Fruit fly (Drosophila melanogaster) Kc167 (cell line): ENCODE results near the gene CG46312.

Source experiments
- Myc ChIP-seq: fragments of >200 bp; optimal IDR thresholded peaks from 2 replicates; lab custom pipeline; 2017; ENCODE audit warnings: missing external identifiers
- Sin3A ChIP-seq: fragments of >200 bp; optimal IDR thresholded peaks from 2 replicates; lab custom pipeline; 2018; ENCODE audit warnings: missing external identifiers
- insv ChIP-seq: fragments of >200 bp; optimal IDR thresholded peaks from 3 replicates; lab custom pipeline; 2018; ENCODE audit warnings: missing external identifiers
- psq ChIP-seq: fragments of >200 bp; optimal IDR thresholded peaks from 2 replicates; lab custom pipeline; 2017; ENCODE audit warnings: missing external identifiers

- TF ChIP-seq psq (lab: Kevin White, UChicago): no peak
- no peak for TF ChIP-seq insv (lab: Kevin White, UChicago)
- TF ChIP-seq Myc: no peak
- TF ChIP-seq Sin3A (lab: Kevin White, UChicago): no peak
These were observed 8.9 kb downstream of the CG46312 start, which contains the start of gene Cep164 for dm6 chrX:15982844-15983243.
